Worm (Caenorhabditis elegans) whole organism, L4 larva: ENCODE results near the gene B0303.14.

Experiments used
- D1046.2 ChIP-seq: fragments of 200-800 bp; sonication (Bioruptor generic); IDR thresholded peaks from 2 replicates; pipeline ENCODE4 v1.3.6; 2022; ENCODE audit warnings: missing genetic modification characterization, missing compliant biosample characterization
- F10B5.3 ChIP-seq: sonication (generic microtip); optimal IDR thresholded peaks from 2 replicates; lab custom pipeline; 2016; ENCODE audit warnings: mild to moderate bottlenecking, missing genetic modification characterization, missing compliant biosample characterization
- F26F4.8 ChIP-seq: fragments of 200-800 bp; sonication (Bioruptor generic); conservative IDR thresholded peaks from 2 replicates; pipeline ENCODE4 v1.3.6; 2022; ENCODE audit warnings: missing genetic modification characterization, missing compliant biosample characterization
- F37D6.2 ChIP-seq: sonication (generic microtip); optimal IDR thresholded peaks from 2 replicates; lab custom pipeline; 2016; ENCODE audit warnings: mild to moderate bottlenecking, missing genetic modification characterization, missing compliant biosample characterization
- F49E8.2 ChIP-seq: sonication (generic microtip); optimal IDR thresholded peaks from 2 replicates; lab custom pipeline; 2016; ENCODE audit warnings: missing compliant biosample characterization, mild to moderate bottlenecking, missing genetic modification characterization, borderline replicate concordance
- R02D3.7 ChIP-seq: fragments of 150-350 bp; sonication (generic microtip); optimal IDR thresholded peaks from 3 replicates; lab custom pipeline; 2014; ENCODE audit warnings: missing biosample characterization, missing genetic modification characterization
- T26A8.4 ChIP-seq: fragments of 200-800 bp; sonication (Bioruptor generic); IDR thresholded peaks from 2 replicates; pipeline ENCODE4 v1.3.6; 2022; ENCODE audit warnings: missing genetic modification characterization, missing compliant biosample characterization
- Y105C5A.15 ChIP-seq: fragments of 200-800 bp; sonication (Bioruptor generic); IDR thresholded peaks from 2 replicates; pipeline ENCODE4 v1.3.6; 2022; ENCODE audit warnings: missing genetic modification characterization, missing compliant biosample characterization
- Y5F2A.4 ChIP-seq: fragments of 200-800 bp; sonication (Bioruptor generic); optimal IDR thresholded peaks from 2 replicates; lab custom pipeline; 2018; ENCODE audit warnings: mild to moderate bottlenecking, missing genetic modification characterization, missing compliant biosample characterization
- Y75B8A.6 ChIP-seq: fragments of 200-800 bp; sonication (Bioruptor generic); IDR thresholded peaks from 2 replicates; pipeline ENCODE4 v1.3.6; 2022; ENCODE audit warnings: missing genetic modification reagents, missing genetic modification characterization, missing compliant biosample characterization
- ZK337.2 ChIP-seq: fragments of 200-800 bp; sonication (Bioruptor generic); IDR thresholded peaks from 2 replicates; pipeline ENCODE4 v1.3.6; 2022; ENCODE audit warnings: missing genetic modification reagents, missing genetic modification characterization, missing compliant biosample characterization
- ZK546.5 ChIP-seq, 2 experiments: sonication (generic microtip); optimal IDR thresholded peaks; 2 replicates each; lab custom pipeline; 2017; ENCODE audit warnings: missing biosample characterization in 2 of 2, missing genetic modification characterization in 2 of 2
- aly-2 ChIP-seq: sonication (generic microtip); optimal IDR thresholded peaks from 2 replicates; lab custom pipeline; 2018; ENCODE audit warnings: missing biosample characterization, missing genetic modification characterization
- attf-4 ChIP-seq: sonication (generic microtip); optimal IDR thresholded peaks from 3 replicates; lab custom pipeline; 2017; ENCODE audit warnings: missing biosample characterization, missing genetic modification characterization
- ceh-20 ChIP-seq: fragments of 200-800 bp; sonication (Bioruptor generic); IDR thresholded peaks from 2 replicates; pipeline ENCODE4 v1.3.6; 2022; ENCODE audit warnings: missing genetic modification reagents, missing genetic modification characterization, missing compliant biosample characterization
- ceh-32 ChIP-seq: sonication (generic microtip); optimal IDR thresholded peaks from 2 replicates; lab custom pipeline; 2016; ENCODE audit warnings: mild to moderate bottlenecking, missing genetic modification characterization, missing compliant biosample characterization; ENCODE audit not compliant: poor library complexity
- ces-1 ChIP-seq: fragments of 150-350 bp; sonication (generic microtip); optimal IDR thresholded peaks from 4 replicates; lab custom pipeline; 2014; ENCODE audit warnings: missing biosample characterization, missing genetic modification reagents, missing genetic modification characterization
- cey-2 ChIP-seq: sonication (generic microtip); optimal IDR thresholded peaks from 3 replicates; lab custom pipeline; 2017; ENCODE audit warnings: missing genetic modification characterization, mild to moderate bottlenecking, missing compliant biosample characterization, antibody characterized with exemption, borderline replicate concordance; ENCODE audit not compliant: insufficient read depth
- ctbp-1 ChIP-seq: fragments of 200-800 bp; sonication (Bioruptor generic); IDR thresholded peaks from 2 replicates; pipeline ENCODE4 v1.3.6; 2022; ENCODE audit warnings: missing genetic modification reagents, missing genetic modification characterization, missing compliant biosample characterization
- daf-8 ChIP-seq: fragments of 200-800 bp; sonication (Bioruptor generic); IDR thresholded peaks from 2 replicates; pipeline ENCODE4 v1.3.6; 2022; ENCODE audit warnings: missing genetic modification characterization, missing compliant biosample characterization
- dmd-8 ChIP-seq: fragments of 200-800 bp; sonication (Bioruptor generic); IDR thresholded peaks from 2 replicates; pipeline ENCODE4 v1.3.6; 2022; ENCODE audit warnings: missing genetic modification characterization, missing compliant biosample characterization
- egl-27 ChIP-seq: sonication (generic microtip); optimal IDR thresholded peaks from 3 replicates; lab custom pipeline; 2017; ENCODE audit warnings: missing biosample characterization, missing genetic modification reagents, missing genetic modification characterization
- hlh-11 ChIP-seq: fragments of 200-800 bp; sonication (Bioruptor generic); optimal IDR thresholded peaks from 2 replicates; lab custom pipeline; 2018; ENCODE audit warnings: mild to moderate bottlenecking, missing genetic modification characterization, missing compliant biosample characterization
- lin-1 ChIP-seq: fragments of 200-800 bp; sonication (Bioruptor generic); IDR thresholded peaks from 2 replicates; pipeline ENCODE4 v1.3.6; 2022; ENCODE audit warnings: missing genetic modification reagents, missing genetic modification characterization, missing compliant biosample characterization
- lin-13 ChIP-seq: fragments of 150-350 bp; optimal IDR thresholded peaks from 2 replicates; lab custom pipeline; 2014; ENCODE audit warnings: missing biosample characterization, missing genetic modification reagents, missing genetic modification characterization
- lin-29 ChIP-seq: fragments of 200-800 bp; sonication (Bioruptor generic); IDR thresholded peaks from 2 replicates; pipeline ENCODE4 v1.3.6; 2022; ENCODE audit warnings: missing genetic modification reagents, missing genetic modification characterization, missing compliant biosample characterization
- lin-38 ChIP-seq: fragments of 200-800 bp; sonication (Bioruptor generic); IDR thresholded peaks from 2 replicates; pipeline ENCODE4 v1.3.6; 2022; ENCODE audit warnings: missing genetic modification reagents, missing genetic modification characterization, missing compliant biosample characterization
- madf-5 ChIP-seq, 2 experiments: fragments of 200-800 bp; sonication (Bioruptor generic); IDR thresholded peaks; 2 replicates each; pipeline ENCODE4 v1.3.6; 2022; ENCODE audit warnings: missing compliant biosample characterization in 2 of 2, missing genetic modification characterization in 2 of 2
- mdt-29 ChIP-seq: fragments of 200-800 bp; sonication (Bioruptor generic); IDR thresholded peaks from 2 replicates; pipeline ENCODE4 v1.3.6; 2022; ENCODE audit warnings: missing genetic modification reagents, missing genetic modification characterization, missing compliant biosample characterization
- mep-1 ChIP-seq: fragments of 150-350 bp; sonication (generic microtip); optimal IDR thresholded peaks from 3 replicates; lab custom pipeline; 2014; ENCODE audit warnings: missing biosample characterization, missing genetic modification characterization
- mxl-2 ChIP-seq: fragments of 200-800 bp; sonication (Bioruptor generic); conservative IDR thresholded peaks from 2 replicates; pipeline ENCODE4 v1.3.6; 2022; ENCODE audit warnings: missing genetic modification reagents, missing genetic modification characterization, missing compliant biosample characterization
- mxl-3 ChIP-seq: fragments of 200-800 bp; sonication (Bioruptor generic); optimal IDR thresholded peaks from 2 replicates; lab custom pipeline; 2018; ENCODE audit warnings: mild to moderate bottlenecking, missing genetic modification characterization, missing compliant biosample characterization
- nhr-11 ChIP-seq: fragments of 150-350 bp; optimal IDR thresholded peaks from 2 replicates; lab custom pipeline; 2014; ENCODE audit warnings: missing biosample characterization, missing genetic modification characterization
- nhr-237 ChIP-seq: sonication (generic microtip); optimal IDR thresholded peaks from 2 replicates; lab custom pipeline; 2017; ENCODE audit warnings: missing biosample characterization, missing genetic modification characterization
- nhr-25 ChIP-seq: sonication (generic microtip); optimal IDR thresholded peaks from 2 replicates; lab custom pipeline; 2017; ENCODE audit warnings: missing genetic modification characterization, mild to moderate bottlenecking, missing compliant biosample characterization, antibody characterized with exemption, moderate library complexity, borderline replicate concordance; ENCODE audit not compliant: insufficient read depth
- nhr-28 ChIP-seq: fragments of 150-350 bp; optimal IDR thresholded peaks from 2 replicates; lab custom pipeline; 2014; ENCODE audit warnings: missing biosample characterization, missing genetic modification characterization
- nhr-42 ChIP-seq: fragments of 200-800 bp; sonication (Bioruptor generic); IDR thresholded peaks from 2 replicates; pipeline ENCODE4 v1.3.6; 2022; ENCODE audit warnings: missing genetic modification characterization, missing compliant biosample characterization
- nhr-6 ChIP-seq: fragments of 150-350 bp; optimal IDR thresholded peaks from 2 replicates; lab custom pipeline; 2014; ENCODE audit warnings: missing biosample characterization, missing genetic modification characterization
- pha-4 ChIP-seq, 2 experiments: fragments of 150-350 bp in 1 of 2; fragments of 200-800 bp in 1 of 2; sonication (Bioruptor generic) in 1 of 2; IDR thresholded peaks in 1 of 2; optimal IDR thresholded peaks in 1 of 2; 2 replicates each; pipeline versions ENCODE4 v1.3.6 to Lab custom; 2014 to 2022; ENCODE audit warnings: missing genetic modification characterization in 2 of 2, missing genetic modification reagents in 2 of 2, missing biosample characterization in 1 of 2, missing compliant biosample characterization in 1 of 2
- php-3 ChIP-seq: fragments of 200-800 bp; sonication (Bioruptor generic); IDR thresholded peaks from 2 replicates; pipeline ENCODE4 v1.3.6; 2022; ENCODE audit warnings: missing genetic modification reagents, missing genetic modification characterization, missing compliant biosample characterization
- saeg-2 ChIP-seq: fragments of 200-800 bp; sonication (Bioruptor generic); IDR thresholded peaks from 2 replicates; pipeline ENCODE4 v1.3.6; 2022; ENCODE audit warnings: missing genetic modification reagents, missing genetic modification characterization, missing compliant biosample characterization
- set-16 ChIP-seq: fragments of 200-800 bp; sonication (Bioruptor generic); IDR thresholded peaks from 2 replicates; pipeline ENCODE4 v1.3.6; 2022; ENCODE audit warnings: missing genetic modification reagents, missing genetic modification characterization, missing compliant biosample characterization
- snpc-1.2 ChIP-seq: fragments of 200-800 bp; sonication (Bioruptor generic); IDR thresholded peaks from 2 replicates; pipeline ENCODE4 v1.3.6; 2022; ENCODE audit warnings: missing genetic modification reagents, missing genetic modification characterization, missing compliant biosample characterization
- spr-1 ChIP-seq: sonication (generic microtip); optimal IDR thresholded peaks from 2 replicates; lab custom pipeline; 2016; ENCODE audit warnings: mild to moderate bottlenecking, missing genetic modification characterization, missing compliant biosample characterization
- tag-97 ChIP-seq: fragments of 200-800 bp; sonication (Bioruptor generic); IDR thresholded peaks from 2 replicates; pipeline ENCODE4 v1.3.6; 2022; ENCODE audit warnings: missing genetic modification characterization, missing compliant biosample characterization
- tra-1 ChIP-seq: fragments of 200-800 bp; sonication (Bioruptor generic); IDR thresholded peaks from 2 replicates; pipeline ENCODE4 v1.3.6; 2022; ENCODE audit warnings: missing genetic modification reagents, missing genetic modification characterization, missing compliant biosample characterization
- unc-130 ChIP-seq: sonication (generic microtip); optimal IDR thresholded peaks from 2 replicates; lab custom pipeline; 2016; ENCODE audit warnings: missing genetic modification reagents, missing genetic modification characterization, missing compliant biosample characterization
- unc-39 ChIP-seq: sonication (generic microtip); optimal IDR thresholded peaks from 2 replicates; lab custom pipeline; 2017; ENCODE audit warnings: missing biosample characterization, missing genetic modification characterization
- zag-1 ChIP-seq: fragments of 150-350 bp; optimal IDR thresholded peaks from 2 replicates; lab custom pipeline; 2014; ENCODE audit warnings: missing biosample characterization, missing genetic modification characterization
- zip-11 ChIP-seq: fragments of 200-800 bp; sonication (Bioruptor generic); IDR thresholded peaks from 2 replicates; pipeline ENCODE4 v1.3.6; 2022; ENCODE audit warnings: missing genetic modification characterization, missing compliant biosample characterization
- zip-2 ChIP-seq: fragments of 150-350 bp; optimal IDR thresholded peaks from 2 replicates; lab custom pipeline; 2014; ENCODE audit warnings: missing biosample characterization, missing genetic modification characterization
- ztf-11 ChIP-seq: fragments of 150-350 bp; optimal IDR thresholded peaks from 2 replicates; lab custom pipeline; 2014; ENCODE audit warnings: missing biosample characterization, missing genetic modification characterization

B0303.14 gene

ce11 chrIII:8749487-8749886 lies 33.5 kb upstream of the B0303.14 start, which contains the start of gene sma-2 (continued):
- TF ChIP-seq F49E8.2 (tag; lab: Kevin White, UChicago) (no peak), lin-29 (GFP tag; lab: Robert Waterston, UW) (no peak), F37D6.2 (tag; lab: Kevin White, UChicago) (no peak), php-3 (peak; percentile 87), D1046.2 (GFP tag; lab: Robert Waterston, UW) (no peak), lin-13 (peak; percentile 5), madf-5 (GFP tag; IDR thresholded peaks at IDR 0.05; lab: Robert Waterston, UW) (no peak), Y105C5A.15 (no peak), zip-2 (peak; percentile 40), ztf-11 (tag; lab: Kevin White, UChicago) (no peak), Y75B8A.6 (GFP tag; lab: Robert Waterston, UW) (no peak), pha-4 (GFP tag; IDR thresholded peaks at IDR 0.05; lab: Robert Waterston, UW) (peak; percentile 20; the same call in 1 of the 2 replicates), pha-4 (tag; optimal IDR thresholded peaks at IDR 0.05; lab: Kevin White, UChicago) (no peak), nhr-11 (no peak), ctbp-1 (GFP tag; lab: Robert Waterston, UW) (no peak), ceh-32 (tag; lab: Kevin White, UChicago) (no peak), Y5F2A.4 (GFP tag; lab: Kevin White, UChicago) (no peak), nhr-6 (peak; percentile 74), unc-39 (tag; lab: Kevin White, UChicago) (no peak), mxl-2 (GFP tag; lab: Robert Waterston, UW) (no peak), F26F4.8 (GFP tag; lab: Robert Waterston, UW) (no peak), nhr-25 (no peak), mep-1 (tag; lab: Kevin White, UChicago) (peak; percentile 78), snpc-1.2 (GFP tag; lab: Robert Waterston, UW) (no peak), tra-1 (GFP tag; lab: Robert Waterston, UW) (peak; percentile 66), R02D3.7 (tag; lab: Kevin White, UChicago) (no peak), nhr-237 (no peak), aly-2 (tag; lab: Kevin White, UChicago) (no peak), unc-130 (no peak), saeg-2 (GFP tag; lab: Robert Waterston, UW) (no peak), ceh-20 (no peak), lin-1 (peak; percentile 80), lin-38 (peak; percentile 32; the same call in 1 of the 2 replicates), T26A8.4 (GFP tag; lab: Robert Waterston, UW) (peak; percentile 53; the same call in 1 of the 2 replicates), spr-1 (tag; lab: Kevin White, UChicago) (peak; percentile 19), tag-97 (GFP tag; lab: Robert Waterston, UW) (no peak), egl-27 (tag; lab: Kevin White, UChicago) (no peak), ces-1 (GFP tag; lab: Kevin White, UChicago) (no peak), attf-4 (no peak), set-16 (GFP tag; lab: Robert Waterston, UW) (no peak), ZK546.5 (tag; optimal IDR thresholded peaks at IDR 0.05; lab: Kevin White, UChicago) (no peak), zip-11 (GFP tag; lab: Robert Waterston, UW) (no peak), mdt-29 (GFP tag; lab: Robert Waterston, UW) (no peak), zag-1 (tag; lab: Kevin White, UChicago) (no peak), hlh-11 (tag; lab: Kevin White, UChicago) (peak; percentile 99), F10B5.3 (tag; lab: Kevin White, UChicago) (no peak), nhr-42 (GFP tag; lab: Robert Waterston, UW) (no peak), nhr-28 (tag; lab: Kevin White, UChicago) (peak; percentile 94), ZK337.2 (GFP tag; lab: Robert Waterston, UW) (no peak), daf-8 (GFP tag; lab: Robert Waterston, UW) (no peak), cey-2 (tag; lab: Kevin White, UChicago) (peak; percentile 25), dmd-8 (no peak), mxl-3 (no peak)
